Fruit fly (Drosophila melanogaster): ENCODE results near the gene CG12716.

dm6 chrX:12988025-12988801 lies 12.2 kb upstream of the CG12716 start, which contains the start of gene rsh:
- no peak for TF ChIP-seq Vsx2 (GFP tag; optimal IDR thresholded peaks at IDR 0.05; ENCODE audit: partially characterized antibody)
- no peak for TF ChIP-seq Hr78 (GFP tag; optimal IDR thresholded peaks at IDR 0.05)
- TF ChIP-seq psq (GFP tag; optimal IDR thresholded peaks at IDR 0.05), result no peak
- no peak for TF ChIP-seq Mio (GFP tag; optimal IDR thresholded peaks at IDR 0.05)
- TF ChIP-seq jim (GFP tag; optimal IDR thresholded peaks at IDR 0.05), result no peak
- no peak for TF ChIP-seq Myc (optimal IDR thresholded peaks at IDR 0.05)
